Fruit fly (Drosophila melanogaster) whole organism, embryonic: ENCODE data around the gene prtp.

Experiments used
- Atf3 ChIP-seq: fragments of 200-800 bp; sonication (Bioruptor generic); optimal IDR thresholded peaks from 3 replicates; lab custom pipeline; 2016; ENCODE audit warnings: missing biosample characterization, missing genetic modification characterization
- B-H2 ChIP-seq: fragments of 200-800 bp; sonication (Bioruptor generic); optimal IDR thresholded peaks from 2 replicates; lab custom pipeline; 2018; ENCODE audit warnings: missing biosample characterization, mild to moderate bottlenecking, missing genetic modification characterization
- BEAF-32 ChIP-seq: fragments of 200-800 bp; sonication (Bioruptor generic); optimal IDR thresholded peaks from 3 replicates; lab custom pipeline; 2017; ENCODE audit warnings: missing biosample characterization, missing genetic modification characterization, mild to moderate bottlenecking, moderate library complexity, missing genetic modification reagents
- CG10462 ChIP-seq: fragments of 200-800 bp; sonication (Bioruptor generic); optimal IDR thresholded peaks from 2 replicates; lab custom pipeline; 2016; ENCODE audit warnings: missing biosample characterization, missing genetic modification characterization
- CG11398 ChIP-seq: fragments of 200-800 bp; sonication (Bioruptor generic); optimal IDR thresholded peaks from 2 replicates; lab custom pipeline; 2016; ENCODE audit warnings: missing biosample characterization, missing genetic modification characterization
- CG13123 ChIP-seq: fragments of 200-800 bp; sonication (Bioruptor generic); optimal IDR thresholded peaks from 2 replicates; lab custom pipeline; 2016; ENCODE audit warnings: missing biosample characterization, missing genetic modification characterization
- CG15011 ChIP-seq: fragments of 200-800 bp; sonication (Bioruptor generic); optimal IDR thresholded peaks from 3 replicates; lab custom pipeline; 2018; ENCODE audit warnings: missing biosample characterization, mild to moderate bottlenecking, missing genetic modification characterization
- CG17359 ChIP-seq: fragments of 200-800 bp; sonication (Bioruptor generic); optimal IDR thresholded peaks from 3 replicates; lab custom pipeline; 2018; ENCODE audit warnings: missing biosample characterization, mild to moderate bottlenecking, missing genetic modification characterization, moderate library complexity
- CG18764 ChIP-seq: fragments of 200-800 bp; sonication (Bioruptor generic); optimal IDR thresholded peaks from 3 replicates; lab custom pipeline; 2016; ENCODE audit warnings: missing biosample characterization, missing genetic modification characterization
- CG2889 ChIP-seq: fragments of 200-800 bp; sonication (Bioruptor generic); IDR thresholded peaks from 3 replicates; pipeline ENCODE4 v1.3.6; 2022; ENCODE audit warnings: missing biosample characterization, missing genetic modification characterization
- CG30020 ChIP-seq: fragments of 200-800 bp; optimal IDR thresholded peaks from 2 replicates; lab custom pipeline; 2019; ENCODE audit warnings: missing biosample characterization, mild to moderate bottlenecking, missing genetic modification characterization, moderate library complexity
- CG32532 ChIP-seq: fragments of 200-800 bp; sonication (Bioruptor generic); IDR thresholded peaks from 2 replicates; pipeline ENCODE4 v1.3.6; 2022; ENCODE audit warnings: missing biosample characterization, missing genetic modification characterization
- CG34224 ChIP-seq: fragments of 200-800 bp; sonication (Bioruptor generic); IDR thresholded peaks from 3 replicates; pipeline ENCODE4 v1.3.6; 2022; ENCODE audit warnings: missing biosample characterization, missing genetic modification characterization; ENCODE audit not compliant: partially characterized antibody
- CG34422 ChIP-seq: fragments of 200-800 bp; sonication (Bioruptor generic); IDR thresholded peaks from 3 replicates; pipeline ENCODE4 v1.3.6; 2022; ENCODE audit warnings: missing biosample characterization, missing genetic modification characterization
- CG6254 ChIP-seq: fragments of 200-800 bp; sonication (Bioruptor generic); optimal IDR thresholded peaks from 3 replicates; lab custom pipeline; 2017; ENCODE audit warnings: mild to moderate bottlenecking, missing biosample characterization, missing genetic modification reagents, missing genetic modification characterization
- CG7839 ChIP-seq: fragments of 200-800 bp; sonication (Bioruptor generic); optimal IDR thresholded peaks from 3 replicates; lab custom pipeline; 2018; ENCODE audit warnings: missing biosample characterization, mild to moderate bottlenecking, missing genetic modification characterization, moderate library complexity
- E2f2 ChIP-seq: fragments of 200-800 bp; sonication (Bioruptor generic); IDR thresholded peaks from 2 replicates; pipeline ENCODE4 v1.3.6; 2022; ENCODE audit warnings: missing biosample characterization, missing genetic modification characterization
- HLHmδ ChIP-seq: fragments of 200-800 bp; sonication (Bioruptor generic); optimal IDR thresholded peaks from 2 replicates; lab custom pipeline; 2018; ENCODE audit warnings: missing biosample characterization, mild to moderate bottlenecking, missing genetic modification characterization, moderate library complexity
- Kr ChIP-seq: fragments of 200-800 bp; sonication (Bioruptor generic); optimal IDR thresholded peaks from 2 replicates; lab custom pipeline; 2017; ENCODE audit warnings: missing biosample characterization, mild to moderate bottlenecking, missing genetic modification characterization
- MTF-1 ChIP-seq: fragments of 200-800 bp; sonication (Bioruptor generic); optimal IDR thresholded peaks from 2 replicates; lab custom pipeline; 2018; ENCODE audit warnings: missing biosample characterization, mild to moderate bottlenecking, missing genetic modification characterization, borderline replicate concordance
- Meics ChIP-seq: fragments of 200-800 bp; sonication (Bioruptor generic); optimal IDR thresholded peaks from 2 replicates; lab custom pipeline; 2017; ENCODE audit warnings: missing biosample characterization, mild to moderate bottlenecking, missing genetic modification characterization
- NC2α ChIP-seq: fragments of 200-800 bp; sonication (Bioruptor generic); optimal IDR thresholded peaks from 2 replicates; lab custom pipeline; 2016; ENCODE audit warnings: missing biosample characterization, missing genetic modification characterization
- Oaz ChIP-seq: fragments of 200-800 bp; sonication (Bioruptor generic); IDR thresholded peaks from 2 replicates; pipeline ENCODE4 v1.3.6; 2022; ENCODE audit warnings: missing biosample characterization, missing genetic modification characterization
- Opbp ChIP-seq: fragments of 200-800 bp; sonication (Bioruptor generic); IDR thresholded peaks from 3 replicates; pipeline ENCODE4 v1.3.6; 2022; ENCODE audit warnings: missing biosample characterization, missing genetic modification characterization; ENCODE audit not compliant: partially characterized antibody
- PHDP ChIP-seq: fragments of 200-800 bp; sonication (Bioruptor generic); optimal IDR thresholded peaks from 3 replicates; lab custom pipeline; 2018; ENCODE audit warnings: missing biosample characterization, mild to moderate bottlenecking, missing genetic modification characterization, moderate library complexity
- Ptx1 ChIP-seq: fragments of 200-800 bp; sonication (Bioruptor generic); IDR thresholded peaks from 2 replicates; pipeline ENCODE4 v1.3.6; 2022; ENCODE audit warnings: missing biosample characterization, missing genetic modification characterization
- Rfx ChIP-seq: fragments of 200-800 bp; sonication (Bioruptor generic); IDR thresholded peaks from 2 replicates; pipeline ENCODE4 v1.3.6; 2022; ENCODE audit warnings: missing biosample characterization, missing genetic modification characterization
- Side ChIP-seq: fragments of 200-800 bp; sonication (Bioruptor generic); optimal IDR thresholded peaks from 2 replicates; lab custom pipeline; 2016; ENCODE audit warnings: missing biosample characterization, missing genetic modification characterization
- Sin3A ChIP-seq: fragments of >200 bp; optimal IDR thresholded peaks from 2 replicates; lab custom pipeline; 2018
- Xbp1 ChIP-seq: fragments of 200-800 bp; sonication (Bioruptor generic); optimal IDR thresholded peaks from 3 replicates; lab custom pipeline; 2016; ENCODE audit warnings: missing biosample characterization, mild to moderate bottlenecking, missing genetic modification characterization
- cg ChIP-seq: fragments of 200-800 bp; sonication (Bioruptor generic); optimal IDR thresholded peaks from 3 replicates; lab custom pipeline; 2019; ENCODE audit warnings: missing biosample characterization, mild to moderate bottlenecking, missing genetic modification characterization, moderate library complexity
- crp ChIP-seq, 2 experiments: fragments of 200-800 bp; sonication (Bioruptor generic); optimal IDR thresholded peaks; 2 replicates in 1 of 2; 3 replicates in 1 of 2; lab custom pipeline; 2017; ENCODE audit warnings: missing biosample characterization in 2 of 2, missing genetic modification characterization in 2 of 2, mild to moderate bottlenecking in 1 of 2, moderate library complexity in 1 of 2
- fd102C ChIP-seq: fragments of 200-800 bp; sonication (Bioruptor generic); optimal IDR thresholded peaks from 2 replicates; lab custom pipeline; 2018; ENCODE audit warnings: missing biosample characterization, mild to moderate bottlenecking, missing genetic modification characterization, moderate library complexity
- fd3F ChIP-seq: fragments of 200-800 bp; sonication (Bioruptor generic); optimal IDR thresholded peaks from 2 replicates; lab custom pipeline; 2018; ENCODE audit warnings: missing biosample characterization, mild to moderate bottlenecking, missing genetic modification characterization, moderate library complexity
- fd96Cb ChIP-seq: fragments of 200-800 bp; sonication (Bioruptor generic); optimal IDR thresholded peaks from 2 replicates; lab custom pipeline; 2018; ENCODE audit warnings: missing biosample characterization, mild to moderate bottlenecking, missing genetic modification characterization, moderate library complexity
- fru ChIP-seq: fragments of >200 bp; optimal IDR thresholded peaks from 2 replicates; lab custom pipeline; 2017
- inv ChIP-seq: fragments of 200-800 bp; sonication (Bioruptor generic); IDR thresholded peaks from 2 replicates; pipeline ENCODE4 v1.3.6; 2022; ENCODE audit warnings: missing biosample characterization, missing genetic modification characterization; ENCODE audit not compliant: partially characterized antibody
- jumu ChIP-seq: fragments of 200-800 bp; sonication (Bioruptor generic); optimal IDR thresholded peaks from 3 replicates; lab custom pipeline; 2016; ENCODE audit warnings: missing biosample characterization, missing genetic modification characterization
- kni ChIP-seq: fragments of 200-800 bp; sonication (Bioruptor generic); optimal IDR thresholded peaks from 3 replicates; lab custom pipeline; 2017; ENCODE audit warnings: mild to moderate bottlenecking, missing biosample characterization, missing genetic modification reagents, missing genetic modification characterization
- luna ChIP-seq: fragments of 200-800 bp; sonication (Bioruptor generic); optimal IDR thresholded peaks from 2 replicates; lab custom pipeline; 2016; ENCODE audit warnings: missing biosample characterization, missing genetic modification characterization
- nau ChIP-seq: fragments of 200-800 bp; sonication (Bioruptor generic); optimal IDR thresholded peaks from 3 replicates; lab custom pipeline; 2017; ENCODE audit warnings: missing biosample characterization, mild to moderate bottlenecking, missing genetic modification characterization, missing genetic modification reagents
- nerfin-2 ChIP-seq: fragments of 200-800 bp; sonication (Bioruptor generic); IDR thresholded peaks from 2 replicates; pipeline ENCODE4 v1.3.6; 2022; ENCODE audit warnings: missing biosample characterization, missing genetic modification characterization; ENCODE audit not compliant: partially characterized antibody
- onecut ChIP-seq: fragments of 200-800 bp; sonication (Bioruptor generic); IDR thresholded peaks from 2 replicates; pipeline ENCODE4 v1.3.6; 2022; ENCODE audit warnings: missing biosample characterization, missing genetic modification characterization
- otp ChIP-seq: fragments of 200-800 bp; sonication (Bioruptor generic); IDR thresholded peaks from 3 replicates; pipeline ENCODE4, ENCODE4 v1.3.6; 2022; ENCODE audit warnings: missing biosample characterization, missing genetic modification characterization
- pfk ChIP-seq: fragments of 200-800 bp; sonication (Bioruptor generic); optimal IDR thresholded peaks from 2 replicates; lab custom pipeline; 2018; ENCODE audit warnings: missing biosample characterization, mild to moderate bottlenecking, missing genetic modification characterization, moderate library complexity
- pita ChIP-seq: fragments of 200-800 bp; sonication (Bioruptor generic); optimal IDR thresholded peaks from 2 replicates; lab custom pipeline; 2017; ENCODE audit warnings: missing biosample characterization, mild to moderate bottlenecking, missing genetic modification characterization
- rib ChIP-seq: fragments of 200-800 bp; sonication (Bioruptor generic); IDR thresholded peaks from 2 replicates; pipeline ENCODE4 v1.3.6; 2022; ENCODE audit warnings: missing biosample characterization, missing genetic modification characterization
- sisA ChIP-seq: fragments of 200-800 bp; sonication (Bioruptor generic); IDR thresholded peaks from 2 replicates; pipeline ENCODE4 v1.3.6; 2022; ENCODE audit warnings: missing biosample characterization, missing genetic modification characterization
- unpg ChIP-seq: fragments of 200-800 bp; sonication (Bioruptor generic); optimal IDR thresholded peaks from 3 replicates; lab custom pipeline; 2018; ENCODE audit warnings: missing biosample characterization, mild to moderate bottlenecking, missing genetic modification characterization, moderate library complexity
- wek ChIP-seq: fragments of 200-800 bp; sonication (Bioruptor generic); optimal IDR thresholded peaks from 3 replicates; lab custom pipeline; 2018; ENCODE audit warnings: missing biosample characterization, mild to moderate bottlenecking, missing genetic modification characterization, moderate library complexity
- yki ChIP-seq: fragments of >200 bp; optimal IDR thresholded peaks from 3 replicates; lab custom pipeline; 2018
- z ChIP-seq: fragments of 200-800 bp; sonication (Bioruptor generic); IDR thresholded peaks from 3 replicates; pipeline ENCODE4 v1.3.6; 2022; ENCODE audit warnings: missing biosample characterization, missing genetic modification characterization

Gene prtp

DNA sequence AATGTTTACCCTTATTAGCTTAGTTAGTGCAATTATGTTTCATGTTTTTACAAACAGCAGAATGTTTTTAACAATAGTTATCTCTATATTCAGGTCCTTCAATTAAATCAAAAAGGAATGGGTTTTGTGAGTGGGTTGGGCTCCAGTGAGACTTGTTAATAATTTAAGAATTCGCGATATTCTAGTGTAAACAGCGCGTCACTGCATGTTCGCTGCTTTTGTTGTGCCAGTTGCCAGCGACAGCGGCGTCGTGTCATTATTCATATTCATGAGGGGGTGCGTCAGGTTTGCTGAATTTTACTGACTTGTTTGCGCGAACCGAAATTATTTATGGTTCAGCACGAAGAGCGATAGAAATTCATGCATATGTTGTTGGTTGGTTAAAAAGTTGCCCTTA lies 1.3 kb upstream of the prtp start, which contains the start of gene Amun (continued):
- no peak for TF ChIP-seq crp (GFP tag; optimal IDR thresholded peaks at IDR 0.05; lab: Kevin White, UChicago)
- no peak for TF ChIP-seq CG6254 (GFP tag; lab: Kevin White, UChicago)
- TF ChIP-seq Oaz (GFP tag; lab: Robert Waterston, UW), result no peak
- TF ChIP-seq CG7839 (tag; lab: Kevin White, UChicago), result peak; percentile 8
- no peak for TF ChIP-seq fd3F (GFP tag; lab: Kevin White, UChicago)
- TF ChIP-seq jumu (GFP tag; lab: Kevin White, UChicago), result no peak
- no peak for TF ChIP-seq Side (GFP tag; lab: Kevin White, UChicago)
- no peak for TF ChIP-seq Meics (GFP tag; lab: Kevin White, UChicago)
- no peak for TF ChIP-seq NC2α (GFP tag; lab: Kevin White, UChicago)
- TF ChIP-seq CG32532 (GFP tag; lab: Robert Waterston, UW), result peak; percentile 71
- TF ChIP-seq Ptx1 (GFP tag; lab: Robert Waterston, UW), result peak; percentile 28; the same call in 1 of the 2 replicates
- TF ChIP-seq Xbp1 (GFP tag; lab: Kevin White, UChicago), result peak; percentile 6
- no peak for TF ChIP-seq MTF-1
- TF ChIP-seq E2f2 (GFP tag; lab: Robert Waterston, UW), result no peak
- 0 out of 3 replicates have a peak, but pooled peaks have one; percentile 17 for TF ChIP-seq CG34422 (GFP tag; lab: Robert Waterston, UW)
- peak; percentile 29 for TF ChIP-seq CG15011 (GFP tag; lab: Kevin White, UChicago)
- no peak for TF ChIP-seq CG11398
- no peak for TF ChIP-seq inv (GFP tag; lab: Robert Waterston, UW)
- TF ChIP-seq kni (GFP tag; lab: Kevin White, UChicago), result no peak
- no peak for TF ChIP-seq CG13123 (GFP tag; lab: Kevin White, UChicago)
- TF ChIP-seq luna, result no peak
- TF ChIP-seq yki (lab: Kevin White, UChicago), result no peak
- TF ChIP-seq Opbp (GFP tag; lab: Robert Waterston, UW), result no peak
- TF ChIP-seq unpg (GFP tag; lab: Kevin White, UChicago), result no peak
- TF ChIP-seq B-H2 (GFP tag; lab: Kevin White, UChicago), result no peak
- no peak for TF ChIP-seq cg (GFP tag; lab: Kevin White, UChicago)
- TF ChIP-seq nau (GFP tag; lab: Kevin White, UChicago), result no peak
- TF ChIP-seq pita (GFP tag; lab: Kevin White, UChicago), result no peak
- no peak for TF ChIP-seq fru
- no peak for TF ChIP-seq Kr (GFP tag; lab: Kevin White, UChicago)
- TF ChIP-seq CG30020 (tag; lab: Kevin White, UChicago), result no peak
- no peak for TF ChIP-seq CG17359 (tag; lab: Kevin White, UChicago)
- TF ChIP-seq CG2889, result no peak
- TF ChIP-seq rib (GFP tag; lab: Robert Waterston, UW), result no peak
- no peak for TF ChIP-seq CG10462 (GFP tag; lab: Kevin White, UChicago)
- no peak for TF ChIP-seq HLHmδ (GFP tag; lab: Kevin White, UChicago)
- no peak for TF ChIP-seq z (GFP tag; lab: Robert Waterston, UW)
- no peak for TF ChIP-seq wek (GFP tag; lab: Kevin White, UChicago)
- no peak for TF ChIP-seq PHDP (tag; lab: Kevin White, UChicago)
- TF ChIP-seq nerfin-2 (GFP tag; lab: Robert Waterston, UW), result no peak
- no peak for TF ChIP-seq pfk (GFP tag; lab: Kevin White, UChicago)
- no peak for TF ChIP-seq otp (GFP tag; lab: Robert Waterston, UW)
- no peak for TF ChIP-seq fd96Cb (tag; lab: Kevin White, UChicago)
- TF ChIP-seq onecut, result no peak
- no peak for TF ChIP-seq CG18764 (GFP tag; lab: Kevin White, UChicago)
- TF ChIP-seq Rfx (GFP tag; lab: Robert Waterston, UW), result peak; percentile 73
- no peak for TF ChIP-seq BEAF-32 (GFP tag; lab: Kevin White, UChicago)
- no peak for TF ChIP-seq Sin3A (lab: Kevin White, UChicago)
- no peak for TF ChIP-seq fd102C
- no peak for TF ChIP-seq CG34224 (GFP tag; lab: Robert Waterston, UW)
- TF ChIP-seq Atf3 (GFP tag; lab: Kevin White, UChicago), result peak; percentile 2
- TF ChIP-seq sisA, result peak; percentile 5; the same call in 1 of the 2 replicates
